Fruit fly (Drosophila melanogaster): ENCODE measurements around the gene CG32982.

The CG32982 gene

dm6 chr2L:9133169-9133568 lies 7.6 kb downstream of the CG32982 start (continued):
- TF ChIP-seq CG4360 (GFP tag; IDR thresholded peaks at IDR 0.05): peak; percentile 38; the same call in 1 of the 2 replicates
- TF ChIP-seq Jarid2 (GFP tag; optimal IDR thresholded peaks at IDR 0.05): peak; percentile 35
- no peak for TF ChIP-seq Atf6 (GFP tag; IDR thresholded peaks at IDR 0.05)
- TF ChIP-seq Atf-2 (GFP tag; optimal IDR thresholded peaks at IDR 0.05): no peak
- TF ChIP-seq CG8765 (GFP tag; IDR thresholded peaks at IDR 0.05): no peak
- peak; percentile 68 for TF ChIP-seq Fer1 (GFP tag; optimal IDR thresholded peaks at IDR 0.05)
- TF ChIP-seq HHEX (GFP tag; optimal IDR thresholded peaks at IDR 0.05): peak; percentile 34
- TF ChIP-seq Sox102F (GFP tag; optimal IDR thresholded peaks at IDR 0.05): peak; percentile 86
- 0 out of 2 replicates have a peak, but pooled peaks have one; percentile 16 for TF ChIP-seq CG11085 (GFP tag; IDR thresholded peaks at IDR 0.05)
- TF ChIP-seq CG2129 (GFP tag; IDR thresholded peaks at IDR 0.05; ENCODE audit: partially characterized antibody): no peak
- TF ChIP-seq knrl (GFP tag; IDR thresholded peaks at IDR 0.05; ENCODE audit: partially characterized antibody): no peak
- TF ChIP-seq CG2889 (GFP tag; IDR thresholded peaks at IDR 0.05): no peak
- no peak for TF ChIP-seq en (GFP tag; optimal IDR thresholded peaks at IDR 0.05)
- no peak for TF ChIP-seq fru (optimal IDR thresholded peaks at IDR 0.05)
- peak; percentile 40 for TF ChIP-seq run (tag; optimal IDR thresholded peaks at IDR 0.05)
- peak; percentile 78 for TF ChIP-seq ci (GFP tag; IDR thresholded peaks at IDR 0.05)
- peak; percentile 42 for TF ChIP-seq CG11723 (GFP tag; optimal IDR thresholded peaks at IDR 0.05)
- TF ChIP-seq CG6765 (GFP tag; optimal IDR thresholded peaks at IDR 0.05): no peak
- no peak for TF ChIP-seq MESR4 (GFP tag; optimal IDR thresholded peaks at IDR 0.05)
- no peak for TF ChIP-seq ftz-f1 (GFP tag; optimal IDR thresholded peaks at IDR 0.05)
- TF ChIP-seq nerfin-1 (tag; optimal IDR thresholded peaks at IDR 0.05): peak; percentile 76
- TF ChIP-seq zf30C (GFP tag; optimal IDR thresholded peaks at IDR 0.05): peak; percentile 51
- TF ChIP-seq CG17186 (GFP tag; optimal IDR thresholded peaks at IDR 0.05): peak; percentile 7
- TF ChIP-seq CG4617 (GFP tag; optimal IDR thresholded peaks at IDR 0.05; ENCODE audit: borderline replicate concordance): peak; percentile 7
- TF ChIP-seq CG4282 (GFP tag; optimal IDR thresholded peaks at IDR 0.05): no peak
- TF ChIP-seq sima (GFP tag; optimal IDR thresholded peaks at IDR 0.05): no peak
- no peak for TF ChIP-seq CG18011 (GFP tag; optimal IDR thresholded peaks at IDR 0.05)
- TF ChIP-seq CG3281 (GFP tag; optimal IDR thresholded peaks at IDR 0.05): peak; percentile 34
- TF ChIP-seq h (optimal IDR thresholded peaks at IDR 0.05): no peak
- no peak for TF ChIP-seq Dll (GFP tag; IDR thresholded peaks at IDR 0.05; ENCODE audit: partially characterized antibody)
- TF ChIP-seq Vsx1 (GFP tag; optimal IDR thresholded peaks at IDR 0.05): peak; percentile 74
- no peak for TF ChIP-seq CG34422 (GFP tag; IDR thresholded peaks at IDR 0.05)
- TF ChIP-seq CG13424 (tag; optimal IDR thresholded peaks at IDR 0.05): peak; percentile 81
- peak; percentile 22 for TF ChIP-seq CG13123 (GFP tag; optimal IDR thresholded peaks at IDR 0.05)
- TF ChIP-seq ems (GFP tag; optimal IDR thresholded peaks at IDR 0.05): no peak
- no peak for TF ChIP-seq pzg (GFP tag; optimal IDR thresholded peaks at IDR 0.05)
- no peak for TF ChIP-seq NK7.1 (GFP tag; optimal IDR thresholded peaks at IDR 0.05)
- no peak for TF ChIP-seq hb (GFP tag; IDR thresholded peaks at IDR 0.05; ENCODE audit: partially characterized antibody)
- TF ChIP-seq CG10147 (GFP tag; optimal IDR thresholded peaks at IDR 0.05): peak; percentile 61
- TF ChIP-seq vfl (GFP tag; optimal IDR thresholded peaks at IDR 0.05): no peak
- peak in 1 of 3 experiments; percentile 34 for TF ChIP-seq Stat92E (GFP tag; optimal IDR thresholded peaks at IDR 0.05)
- TF ChIP-seq lab (GFP tag; optimal IDR thresholded peaks at IDR 0.05): peak; percentile 75
- TF ChIP-seq NC2α (GFP tag; optimal IDR thresholded peaks at IDR 0.05): no peak
- TF ChIP-seq Ptx1 (GFP tag; IDR thresholded peaks at IDR 0.05): peak; percentile 74
- peak; percentile 82 for TF ChIP-seq row (GFP tag; IDR thresholded peaks at IDR 0.05)
- TF ChIP-seq CG11695 (GFP tag; IDR thresholded peaks at IDR 0.05): peak; percentile 70; the same call in 1 of the 3 replicates
- TF ChIP-seq CG1602 (GFP tag; optimal IDR thresholded peaks at IDR 0.05): peak; percentile 58
- no peak for TF ChIP-seq pros (GFP tag; optimal IDR thresholded peaks at IDR 0.05)
- no peak for TF ChIP-seq CG11560 (tag; IDR thresholded peaks at IDR 0.05)
- peak; percentile 67; the same call in 2 of the 3 replicates for TF ChIP-seq B-H1 (GFP tag; IDR thresholded peaks at IDR 0.05)
- peak; percentile 36; the same call in 1 of the 2 replicates for TF ChIP-seq peb (GFP tag; IDR thresholded peaks at IDR 0.05)

All from whole organism, embryonic.